Worm (Caenorhabditis elegans) whole organism, late embryonic: ENCODE measurements around the gene F14H8.4.

Experiments used
- F13H6.1 ChIP-seq: sonication (generic microtip); optimal IDR thresholded peaks from 2 replicates; lab custom pipeline; 2016; ENCODE audit warnings: missing genetic modification characterization, missing compliant biosample characterization
- K09A11.1 ChIP-seq: sonication (generic microtip); optimal IDR thresholded peaks from 2 replicates; lab custom pipeline; 2017; ENCODE audit warnings: antibody characterized with exemption, mild to moderate bottlenecking, missing genetic modification characterization, missing compliant biosample characterization; ENCODE audit not compliant: insufficient read depth
- T23F11.4 ChIP-seq: fragments of 200-800 bp; sonication (Bioruptor generic); optimal IDR thresholded peaks from 2 replicates; lab custom pipeline; 2018; ENCODE audit warnings: mild to moderate bottlenecking, missing genetic modification characterization, missing compliant biosample characterization
- Y22D7AL.16 ChIP-seq: sonication (generic microtip); optimal IDR thresholded peaks from 2 replicates; lab custom pipeline; 2016; ENCODE audit warnings: missing genetic modification characterization, missing compliant biosample characterization
- ama-1 ChIP-seq: fragments of 150-350 bp; optimal IDR thresholded peaks from 2 replicates; lab custom pipeline; 2014
- ceh-14 ChIP-seq: sonication (generic microtip); optimal IDR thresholded peaks from 2 replicates; lab custom pipeline; 2016; ENCODE audit warnings: missing genotype, missing genetic modification characterization, missing compliant biosample characterization
- ceh-18 ChIP-seq: sonication (generic microtip); optimal IDR thresholded peaks from 2 replicates; lab custom pipeline; 2016; ENCODE audit warnings: missing genetic modification characterization, missing compliant biosample characterization
- ceh-24 ChIP-seq: sonication (generic microtip); optimal IDR thresholded peaks from 2 replicates; lab custom pipeline; 2016; ENCODE audit warnings: mild to moderate bottlenecking, missing genetic modification characterization, missing compliant biosample characterization
- ceh-30 ChIP-seq: fragments of 150-350 bp; optimal IDR thresholded peaks from 2 replicates; lab custom pipeline; 2014; ENCODE audit warnings: missing biosample characterization, missing genetic modification characterization
- ceh-31 ChIP-seq: sonication (generic microtip); optimal IDR thresholded peaks from 2 replicates; lab custom pipeline; 2016; ENCODE audit warnings: missing genetic modification characterization, missing compliant biosample characterization
- ceh-34 ChIP-seq: sonication (generic microtip); optimal IDR thresholded peaks from 2 replicates; lab custom pipeline; 2016; ENCODE audit warnings: mild to moderate bottlenecking, missing genetic modification characterization, missing compliant biosample characterization
- ceh-6 ChIP-seq: fragments of 200-800 bp; sonication (Bioruptor generic); optimal IDR thresholded peaks from 2 replicates; lab custom pipeline; 2018; ENCODE audit warnings: mild to moderate bottlenecking, missing genetic modification characterization, missing compliant biosample characterization
- ceh-9 ChIP-seq: sonication (generic microtip); optimal IDR thresholded peaks from 2 replicates; lab custom pipeline; 2016; ENCODE audit warnings: mild to moderate bottlenecking, missing genetic modification characterization, inconsistent platforms, missing compliant biosample characterization
- elt-4 ChIP-seq: sonication (generic microtip); optimal IDR thresholded peaks from 2 replicates; lab custom pipeline; 2016; ENCODE audit warnings: missing genetic modification characterization, missing compliant biosample characterization
- ets-4 ChIP-seq: sonication (generic microtip); optimal IDR thresholded peaks from 2 replicates; lab custom pipeline; 2016; ENCODE audit warnings: missing genetic modification characterization, missing compliant biosample characterization
- eyg-1 ChIP-seq: sonication (generic microtip); optimal IDR thresholded peaks from 2 replicates; lab custom pipeline; 2016; ENCODE audit warnings: missing genotype, missing genetic modification characterization, missing compliant biosample characterization
- fax-1 ChIP-seq: sonication (generic microtip); optimal IDR thresholded peaks from 2 replicates; lab custom pipeline; 2016; ENCODE audit warnings: missing genotype, missing genetic modification characterization, missing compliant biosample characterization
- fkh-6 ChIP-seq: sonication (generic microtip); optimal IDR thresholded peaks from 2 replicates; lab custom pipeline; 2016; ENCODE audit warnings: missing genetic modification characterization, missing compliant biosample characterization
- gmeb-2 ChIP-seq: sonication (generic microtip); optimal IDR thresholded peaks from 2 replicates; lab custom pipeline; 2016; ENCODE audit warnings: missing genetic modification characterization, inconsistent platforms, missing compliant biosample characterization
- hlh-15 ChIP-seq: sonication (generic microtip); optimal IDR thresholded peaks from 2 replicates; lab custom pipeline; 2016; ENCODE audit warnings: missing genetic modification characterization, missing compliant biosample characterization
- hlh-8 ChIP-seq: sonication (generic microtip); optimal IDR thresholded peaks from 2 replicates; lab custom pipeline; 2016; ENCODE audit warnings: missing genotype, missing genetic modification characterization, missing compliant biosample characterization
- lim-6 ChIP-seq: sonication (generic microtip); optimal IDR thresholded peaks from 2 replicates; lab custom pipeline; 2016; ENCODE audit warnings: missing genetic modification characterization, missing compliant biosample characterization
- nfya-1 ChIP-seq: sonication (generic microtip); optimal IDR thresholded peaks from 2 replicates; lab custom pipeline; 2017; ENCODE audit warnings: missing genetic modification characterization, mild to moderate bottlenecking, missing compliant biosample characterization, antibody characterized with exemption, moderate library complexity
- nhr-11 ChIP-seq: fragments of 150-350 bp; optimal IDR thresholded peaks from 2 replicates; lab custom pipeline; 2014; ENCODE audit warnings: missing biosample characterization, missing genetic modification characterization
- nhr-232 ChIP-seq: sonication (generic microtip); optimal IDR thresholded peaks from 2 replicates; lab custom pipeline; 2016; ENCODE audit warnings: missing genetic modification characterization, missing compliant biosample characterization
- npax-4 ChIP-seq: sonication (generic microtip); optimal IDR thresholded peaks from 2 replicates; lab custom pipeline; 2016; ENCODE audit warnings: missing genetic modification characterization, missing compliant biosample characterization
- odd-2 ChIP-seq: sonication (generic microtip); optimal IDR thresholded peaks from 2 replicates; lab custom pipeline; 2017; ENCODE audit warnings: antibody characterized with exemption, mild to moderate bottlenecking, missing genetic modification characterization, missing compliant biosample characterization
- pha-2 ChIP-seq: sonication (generic microtip); optimal IDR thresholded peaks from 2 replicates; lab custom pipeline; 2017; ENCODE audit warnings: mild to moderate bottlenecking, missing genetic modification characterization, missing compliant biosample characterization
- pha-4 ChIP-seq: fragments of 150-350 bp; optimal IDR thresholded peaks from 2 replicates; lab custom pipeline; 2018; ENCODE audit warnings: missing biosample characterization, missing genetic modification reagents, missing genetic modification characterization
- pqm-1 ChIP-seq: sonication (generic microtip); optimal IDR thresholded peaks from 2 replicates; lab custom pipeline; 2016; ENCODE audit warnings: missing genetic modification characterization, missing compliant biosample characterization
- ref-2 ChIP-seq: sonication (generic microtip); optimal IDR thresholded peaks from 2 replicates; lab custom pipeline; 2016; ENCODE audit warnings: missing genetic modification characterization, missing compliant biosample characterization
- sdc-2 ChIP-seq: sonication (generic microtip); optimal IDR thresholded peaks from 2 replicates; lab custom pipeline; 2016; ENCODE audit warnings: missing genotype, missing genetic modification characterization, missing compliant biosample characterization
- sox-4 ChIP-seq: sonication (generic microtip); optimal IDR thresholded peaks from 2 replicates; lab custom pipeline; 2017; ENCODE audit warnings: mild to moderate bottlenecking, missing genetic modification characterization, inconsistent platforms, missing compliant biosample characterization
- tbx-2 ChIP-seq: sonication (generic microtip); optimal IDR thresholded peaks from 2 replicates; lab custom pipeline; 2016; ENCODE audit warnings: missing genetic modification characterization, missing compliant biosample characterization
- tbx-7 ChIP-seq: sonication (generic microtip); optimal IDR thresholded peaks from 2 replicates; lab custom pipeline; 2016; ENCODE audit warnings: missing genotype, missing genetic modification characterization, missing compliant biosample characterization
- ttx-3 ChIP-seq: sonication (generic microtip); optimal IDR thresholded peaks from 2 replicates; lab custom pipeline; 2016; ENCODE audit warnings: missing genetic modification reagents, missing genetic modification characterization, missing compliant biosample characterization
- unc-55 ChIP-seq: sonication (generic microtip); optimal IDR thresholded peaks from 2 replicates; lab custom pipeline; 2017; ENCODE audit warnings: missing biosample characterization, missing genetic modification reagents, missing genetic modification characterization
- unc-86 ChIP-seq: sonication (generic microtip); optimal IDR thresholded peaks from 2 replicates; lab custom pipeline; 2016; ENCODE audit warnings: missing genetic modification characterization, missing compliant biosample characterization
- ztf-16 ChIP-seq: sonication (generic microtip); optimal IDR thresholded peaks from 2 replicates; lab custom pipeline; 2017; ENCODE audit warnings: missing genetic modification characterization, missing compliant biosample characterization

Gene F14H8.4

DNA sequence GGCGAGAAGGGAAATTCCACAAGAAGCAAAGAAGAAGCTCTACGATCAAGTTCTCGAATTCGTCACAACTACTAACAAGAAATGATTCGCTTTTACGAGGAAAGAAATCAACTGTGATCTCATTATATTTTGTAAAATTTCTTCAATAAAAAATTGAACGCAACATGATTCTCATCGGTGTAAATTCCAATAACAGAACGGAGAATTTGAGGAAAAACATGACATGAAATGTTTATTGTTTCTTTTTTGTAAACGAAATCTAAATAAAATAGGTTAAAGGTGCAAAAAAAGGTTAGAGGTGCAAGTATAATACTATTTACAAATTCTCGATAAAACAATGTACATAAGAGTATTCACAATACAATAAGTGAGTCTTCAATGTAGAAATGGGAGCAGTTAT is 32.2 kb upstream of the F14H8.4 start:
- no peak for TF ChIP-seq ref-2
- TF ChIP-seq ceh-9 (tag; lab: Kevin White, UChicago), result no peak
- no peak for TF ChIP-seq lim-6 (tag; lab: Kevin White, UChicago)
- no peak for TF ChIP-seq pha-2 (tag; lab: Kevin White, UChicago)
- TF ChIP-seq unc-86 (tag; lab: Kevin White, UChicago), result no peak
- TF ChIP-seq unc-55, result no peak
- TF ChIP-seq npax-4 (tag; lab: Kevin White, UChicago), result no peak
- TF ChIP-seq ceh-30 (tag; lab: Kevin White, UChicago), result no peak
- no peak for TF ChIP-seq nhr-232
- TF ChIP-seq pha-4 (tag; lab: Kevin White, UChicago), result no peak
- no peak for TF ChIP-seq nfya-1 (tag; lab: Kevin White, UChicago)
- no peak for TF ChIP-seq ceh-18 (tag; lab: Kevin White, UChicago)
- TF ChIP-seq ceh-34 (tag; lab: Kevin White, UChicago), result no peak
- TF ChIP-seq ceh-6 (GFP tag; lab: Kevin White, UChicago), result no peak
- no peak for TF ChIP-seq sdc-2 (tag; lab: Kevin White, UChicago)

- TF ChIP-seq ttx-3 (tag; lab: Kevin White, UChicago), result no peak
- no peak for TF ChIP-seq ceh-9 (tag; lab: Kevin White, UChicago)
- TF ChIP-seq ceh-14 (tag; lab: Kevin White, UChicago), result no peak
- TF ChIP-seq nfya-1 (tag; lab: Kevin White, UChicago), result no peak
- no peak for TF ChIP-seq eyg-1
- TF ChIP-seq hlh-15 (tag; lab: Kevin White, UChicago), result no peak
- TF ChIP-seq ceh-30 (tag; lab: Kevin White, UChicago), result no peak
- no peak for TF ChIP-seq K09A11.1 (tag; lab: Kevin White, UChicago)
- TF ChIP-seq ceh-34 (tag; lab: Kevin White, UChicago), result no peak
Observed at ce11 chrV:14992627-14993117, 31.0 kb upstream of the F14H8.4 start, which contains the start of gene T01C3.3. Gene T01C3.3, minus strand, starts transcription at chrV:14992677.

DNA sequence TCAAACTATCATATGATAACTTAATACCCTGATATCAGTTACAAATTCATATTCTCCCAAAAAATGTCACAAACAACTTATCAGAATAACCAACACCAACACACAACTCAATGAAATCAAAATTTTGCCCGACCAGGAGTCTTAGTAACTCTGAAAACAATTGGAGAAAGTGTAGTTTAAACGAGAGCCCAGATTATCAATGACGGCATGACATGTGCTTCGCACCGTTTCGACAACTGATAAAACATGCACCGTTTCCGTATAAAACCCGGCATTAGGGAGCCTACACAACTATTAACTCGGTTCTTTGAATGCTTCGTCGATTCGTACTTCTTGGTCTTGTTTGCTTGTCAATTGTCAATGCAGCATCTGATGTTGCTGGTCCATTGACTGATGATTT is 30.0 kb upstream of the F14H8.4 start, which contains the start of gene fil-1:
Gene fil-1, plus strand, starts transcription at position 219 of the 400 bp plus-strand sequence.
- TF ChIP-seq ceh-9 (tag; lab: Kevin White, UChicago), result no peak
- no peak for TF ChIP-seq unc-55
- TF ChIP-seq pqm-1 (tag; lab: Kevin White, UChicago), result no peak
- no peak for TF ChIP-seq tbx-2 (tag; lab: Kevin White, UChicago)
- no peak for TF ChIP-seq fax-1 (tag; lab: Kevin White, UChicago)
- no peak for TF ChIP-seq T23F11.4
- no peak for TF ChIP-seq ama-1 (lab: Kevin White, UChicago)
- no peak for TF ChIP-seq hlh-8 (tag; lab: Kevin White, UChicago)
- TF ChIP-seq elt-4 (tag; lab: Kevin White, UChicago), result no peak
- TF ChIP-seq nhr-11, result no peak
- TF ChIP-seq, all 69 proteins: peak for 0

DNA sequence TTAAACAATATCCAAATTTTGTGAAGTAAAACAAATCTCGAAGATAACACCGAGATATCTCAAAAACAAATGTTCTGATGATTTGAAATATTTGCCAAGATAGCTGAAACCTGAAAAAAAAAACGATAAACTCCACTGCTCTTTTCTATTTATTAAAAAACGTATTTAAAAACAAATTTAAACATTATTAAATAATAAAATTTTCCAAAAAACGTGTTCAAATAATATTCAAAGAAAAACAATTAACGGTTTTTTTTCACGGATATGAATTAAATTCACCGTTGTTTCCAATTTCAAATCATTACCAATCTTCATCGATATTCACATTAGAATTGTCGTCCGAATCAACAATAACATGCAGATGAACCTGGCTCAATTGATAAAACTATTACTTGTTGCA is 27.4 kb upstream of the F14H8.4 start, which contains the start of gene irld-14:
Gene irld-14, plus strand, starts transcription at position 301 of the 400 bp plus-strand sequence.
- TF ChIP-seq eyg-1 (no peak), ceh-24 (tag; lab: Kevin White, UChicago) (no peak), ceh-9 (tag; lab: Kevin White, UChicago) (no peak), gmeb-2 (tag; lab: Kevin White, UChicago) (no peak), sox-4 (no peak), hlh-8 (tag; lab: Kevin White, UChicago) (no peak), tbx-7 (tag; lab: Kevin White, UChicago) (no peak), fkh-6 (tag; lab: Kevin White, UChicago) (no peak), nfya-1 (tag; lab: Kevin White, UChicago) (no peak), ceh-34 (tag; lab: Kevin White, UChicago) (no peak)

DNA sequence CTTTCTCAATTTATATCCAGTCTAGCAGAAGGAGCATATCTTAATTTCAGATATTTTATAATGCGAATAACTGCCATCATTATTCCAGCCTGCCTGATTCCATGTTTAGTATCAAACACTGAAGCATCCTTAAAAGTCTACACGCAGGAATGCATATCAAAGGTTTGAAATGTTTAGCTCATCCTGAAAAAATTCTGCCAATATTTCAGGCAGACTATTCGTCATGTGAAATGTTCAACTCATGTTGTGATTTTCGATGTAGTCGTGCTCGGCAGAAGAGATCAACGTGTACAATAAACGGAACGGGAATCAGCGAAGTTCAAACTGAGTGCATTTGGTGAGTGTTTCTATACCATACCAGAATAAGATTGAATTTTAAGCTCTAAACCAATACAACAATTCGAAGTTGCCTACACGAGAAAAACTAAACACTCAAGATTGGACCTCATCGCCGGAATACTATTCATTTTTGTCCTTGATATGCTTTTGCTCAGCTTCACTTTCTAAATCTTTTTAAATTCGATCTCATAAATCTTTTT is 24.1 kb upstream of the F14H8.4 start, which contains the start of gene T01C3.11:
Gene T01C3.11, plus strand, starts transcription at position 51 of the 539 bp plus-strand sequence.
- TF ChIP-seq odd-2 (tag; lab: Kevin White, UChicago), result no peak
- TF ChIP-seq ets-4 (tag; lab: Kevin White, UChicago), result no peak
- TF ChIP-seq F13H6.1 (tag; lab: Kevin White, UChicago), result no peak
- TF ChIP-seq ttx-3 (tag; lab: Kevin White, UChicago), result no peak
- TF ChIP-seq pha-2 (tag; lab: Kevin White, UChicago), result no peak
- no peak for TF ChIP-seq lim-6 (tag; lab: Kevin White, UChicago)
- no peak for TF ChIP-seq ceh-31 (tag; lab: Kevin White, UChicago)
- no peak for TF ChIP-seq Y22D7AL.16 (tag; lab: Kevin White, UChicago)
- no peak for TF ChIP-seq fax-1 (tag; lab: Kevin White, UChicago)
- TF ChIP-seq T23F11.4, result no peak
- TF ChIP-seq ref-2, result no peak
- TF ChIP-seq ama-1 (lab: Kevin White, UChicago), result no peak
- TF ChIP-seq nfya-1 (tag; lab: Kevin White, UChicago), result no peak
- TF ChIP-seq tbx-7 (tag; lab: Kevin White, UChicago), result no peak
- no peak for TF ChIP-seq eyg-1
- TF ChIP-seq ztf-16, result no peak
- TF ChIP-seq gmeb-2 (tag; lab: Kevin White, UChicago), result no peak
- TF ChIP-seq pha-4 (tag; lab: Kevin White, UChicago), result no peak
- no peak for TF ChIP-seq ceh-34 (tag; lab: Kevin White, UChicago)
